Fruit fly (Drosophila melanogaster) whole organism, embryonic: ENCODE results near the gene CG33124.

Experiments
- Adf1 ChIP-seq: fragments of 200-800 bp; sonication (Bioruptor generic); IDR thresholded peaks from 2 replicates; pipeline ENCODE4 v1.3.6; 2022; ENCODE audit warnings: missing biosample characterization, missing genetic modification characterization
- CG10274 ChIP-seq: fragments of 200-800 bp; sonication (Bioruptor generic); optimal IDR thresholded peaks from 3 replicates; lab custom pipeline; 2017; ENCODE audit warnings: missing biosample characterization, mild to moderate bottlenecking, missing genetic modification characterization
- CG10565 ChIP-seq: fragments of 200-800 bp; sonication (Bioruptor generic); optimal IDR thresholded peaks from 3 replicates; lab custom pipeline; 2016; ENCODE audit warnings: missing biosample characterization, mild to moderate bottlenecking, missing genetic modification characterization
- CG11085 ChIP-seq: fragments of 200-800 bp; sonication (Bioruptor generic); IDR thresholded peaks from 2 replicates; pipeline ENCODE4 v1.3.6; 2022; ENCODE audit warnings: missing biosample characterization, missing genetic modification characterization
- CG11695 ChIP-seq: fragments of 200-800 bp; sonication (Bioruptor generic); IDR thresholded peaks from 3 replicates; pipeline ENCODE4 v1.3.6; 2022; ENCODE audit warnings: missing biosample characterization, missing genetic modification characterization
- CG12659 ChIP-seq: fragments of 200-800 bp; sonication (Bioruptor generic); optimal IDR thresholded peaks from 3 replicates; lab custom pipeline; 2017; ENCODE audit warnings: mild to moderate bottlenecking, missing biosample characterization, missing genetic modification reagents, missing genetic modification characterization
- CG13296 ChIP-seq: fragments of 200-800 bp; sonication (Bioruptor generic); optimal IDR thresholded peaks from 3 replicates; lab custom pipeline; 2018; ENCODE audit warnings: missing biosample characterization, mild to moderate bottlenecking, missing genetic modification characterization
- CG13424 ChIP-seq: fragments of 200-800 bp; sonication (Bioruptor generic); optimal IDR thresholded peaks from 2 replicates; lab custom pipeline; 2019; ENCODE audit warnings: missing biosample characterization, mild to moderate bottlenecking, missing genetic modification characterization, moderate library complexity
- CG14441 ChIP-seq: fragments of 200-800 bp; sonication (Bioruptor generic); IDR thresholded peaks from 2 replicates; pipeline ENCODE4 v1.3.6; 2022; ENCODE audit warnings: missing biosample characterization, missing genetic modification characterization
- CG16863 ChIP-seq: fragments of 200-800 bp; sonication (Bioruptor generic); optimal IDR thresholded peaks from 3 replicates; lab custom pipeline; 2016; ENCODE audit warnings: missing biosample characterization, missing genetic modification characterization
- CG17361 ChIP-seq: fragments of 200-800 bp; sonication (Bioruptor generic); IDR thresholded peaks from 3 replicates; pipeline ENCODE4 v1.3.6; 2022; ENCODE audit warnings: missing biosample characterization, missing genetic modification characterization
- CG1792 ChIP-seq: fragments of 200-800 bp; sonication (Bioruptor generic); optimal IDR thresholded peaks from 2 replicates; lab custom pipeline; 2016; ENCODE audit warnings: missing biosample characterization, missing genetic modification characterization
- CG30020 ChIP-seq: fragments of 200-800 bp; optimal IDR thresholded peaks from 2 replicates; lab custom pipeline; 2019; ENCODE audit warnings: missing biosample characterization, mild to moderate bottlenecking, missing genetic modification characterization, moderate library complexity
- CG3065 ChIP-seq: fragments of 200-800 bp; sonication (Bioruptor generic); optimal IDR thresholded peaks from 2 replicates; lab custom pipeline; 2016; ENCODE audit warnings: missing biosample characterization, missing genetic modification characterization
- CG6175 ChIP-seq: fragments of 200-800 bp; sonication (Bioruptor generic); IDR thresholded peaks from 3 replicates; pipeline ENCODE4 v1.3.6; 2022; ENCODE audit warnings: missing biosample characterization, missing genetic modification characterization
- CG6791 ChIP-seq: fragments of 200-800 bp; sonication (Bioruptor generic); IDR thresholded peaks from 3 replicates; pipeline ENCODE4 v1.3.6; 2022; ENCODE audit warnings: missing biosample characterization, missing genetic modification characterization; ENCODE audit not compliant: partially characterized antibody
- CG9609 ChIP-seq: fragments of 200-800 bp; sonication (Bioruptor generic); optimal IDR thresholded peaks from 3 replicates; lab custom pipeline; 2016; ENCODE audit warnings: missing biosample characterization, missing genetic modification characterization
- CG9797 ChIP-seq: fragments of 200-800 bp; sonication (Bioruptor generic); optimal IDR thresholded peaks from 3 replicates; lab custom pipeline; 2018; ENCODE audit warnings: missing biosample characterization, mild to moderate bottlenecking, missing genetic modification characterization
- CG9876 ChIP-seq: fragments of 200-800 bp; sonication (Bioruptor generic); optimal IDR thresholded peaks from 2 replicates; lab custom pipeline; 2016; ENCODE audit warnings: missing biosample characterization, missing genetic modification characterization
- CHES-1-like ChIP-seq: fragments of 200-800 bp; sonication (Bioruptor generic); optimal IDR thresholded peaks from 2 replicates; lab custom pipeline; 2016; ENCODE audit warnings: missing biosample characterization, missing genetic modification characterization
- CTCF ChIP-seq: fragments of 200-800 bp; sonication (Bioruptor generic); optimal IDR thresholded peaks from 2 replicates; lab custom pipeline; 2017; ENCODE audit warnings: missing biosample characterization, mild to moderate bottlenecking, missing genetic modification characterization, moderate library complexity
- Camta ChIP-seq: fragments of 200-800 bp; sonication (Bioruptor generic); optimal IDR thresholded peaks from 2 replicates; lab custom pipeline; 2016; ENCODE audit warnings: missing biosample characterization, missing genetic modification characterization
- CkIIα-i1 ChIP-seq: fragments of 200-800 bp; sonication (Bioruptor generic); IDR thresholded peaks from 2 replicates; pipeline ENCODE4 v1.3.6; 2022; ENCODE audit warnings: missing biosample characterization, missing genetic modification characterization
- E2f2 ChIP-seq: fragments of 200-800 bp; sonication (Bioruptor generic); IDR thresholded peaks from 2 replicates; pipeline ENCODE4 v1.3.6; 2022; ENCODE audit warnings: missing biosample characterization, missing genetic modification characterization
- Hmr ChIP-seq: fragments of 200-800 bp; sonication (Bioruptor generic); optimal IDR thresholded peaks from 3 replicates; lab custom pipeline; 2017; ENCODE audit warnings: mild to moderate bottlenecking, missing biosample characterization, missing genetic modification reagents, missing genetic modification characterization
- Hmx ChIP-seq: fragments of 200-800 bp; sonication (Bioruptor generic); optimal IDR thresholded peaks from 2 replicates; lab custom pipeline; 2016; ENCODE audit warnings: missing biosample characterization, missing genetic modification characterization
- NC2α ChIP-seq: fragments of 200-800 bp; sonication (Bioruptor generic); optimal IDR thresholded peaks from 2 replicates; lab custom pipeline; 2016; ENCODE audit warnings: missing biosample characterization, missing genetic modification characterization
- Oli ChIP-seq: fragments of 200-800 bp; sonication (Bioruptor generic); optimal IDR thresholded peaks from 2 replicates; lab custom pipeline; 2018; ENCODE audit warnings: missing biosample characterization, mild to moderate bottlenecking, missing genetic modification characterization, moderate library complexity
- Rfx ChIP-seq: fragments of 200-800 bp; sonication (Bioruptor generic); IDR thresholded peaks from 2 replicates; pipeline ENCODE4 v1.3.6; 2022; ENCODE audit warnings: missing biosample characterization, missing genetic modification characterization
- Sox102F ChIP-seq: fragments of 200-800 bp; sonication (Bioruptor generic); optimal IDR thresholded peaks from 2 replicates; lab custom pipeline; 2018; ENCODE audit warnings: missing biosample characterization, mild to moderate bottlenecking, missing genetic modification characterization, moderate library complexity
- Sry-β ChIP-seq: fragments of 200-800 bp; sonication (Bioruptor generic); optimal IDR thresholded peaks from 2 replicates; lab custom pipeline; 2018; ENCODE audit warnings: missing biosample characterization, mild to moderate bottlenecking, missing genetic modification characterization, moderate library complexity
- Xrp1 ChIP-seq: fragments of 200-800 bp; sonication (Bioruptor generic); IDR thresholded peaks from 2 replicates; pipeline ENCODE4 v1.3.6; 2022; ENCODE audit warnings: missing biosample characterization, missing genetic modification characterization
- YL-1 ChIP-seq: fragments of 200-800 bp; sonication (Bioruptor generic); optimal IDR thresholded peaks from 3 replicates; lab custom pipeline; 2017; ENCODE audit warnings: missing biosample characterization, mild to moderate bottlenecking, missing genetic modification characterization
- abd-A ChIP-seq: fragments of 200-800 bp; sonication (Bioruptor generic); optimal IDR thresholded peaks from 3 replicates; lab custom pipeline; 2019; ENCODE audit warnings: missing biosample characterization, mild to moderate bottlenecking, missing genetic modification characterization, moderate library complexity
- cg ChIP-seq: fragments of 200-800 bp; sonication (Bioruptor generic); optimal IDR thresholded peaks from 3 replicates; lab custom pipeline; 2019; ENCODE audit warnings: missing biosample characterization, mild to moderate bottlenecking, missing genetic modification characterization, moderate library complexity
- chn ChIP-seq: fragments of 200-800 bp; sonication (Bioruptor generic); optimal IDR thresholded peaks from 2 replicates; lab custom pipeline; 2016; ENCODE audit warnings: missing biosample characterization, missing genetic modification characterization
- cwo ChIP-seq: fragments of 200-800 bp; sonication (Bioruptor generic); optimal IDR thresholded peaks from 3 replicates; lab custom pipeline; 2017; ENCODE audit warnings: missing biosample characterization, missing genetic modification characterization, mild to moderate bottlenecking, moderate library complexity, missing genetic modification reagents
- dmrt99B ChIP-seq: fragments of 200-800 bp; sonication (Bioruptor generic); optimal IDR thresholded peaks from 2 replicates; lab custom pipeline; 2018; ENCODE audit warnings: missing biosample characterization, mild to moderate bottlenecking, missing genetic modification characterization, moderate library complexity
- ems ChIP-seq: fragments of 200-800 bp; sonication (Bioruptor generic); optimal IDR thresholded peaks from 3 replicates; lab custom pipeline; 2016; ENCODE audit warnings: missing biosample characterization, missing genetic modification characterization
- esg ChIP-seq: fragments of 200-800 bp; sonication (Bioruptor generic); conservative IDR thresholded peaks from 2 replicates; pipeline ENCODE4 v1.3.6; 2022; ENCODE audit warnings: missing biosample characterization, missing genetic modification characterization
- fd3F ChIP-seq: fragments of 200-800 bp; sonication (Bioruptor generic); optimal IDR thresholded peaks from 2 replicates; lab custom pipeline; 2018; ENCODE audit warnings: missing biosample characterization, mild to moderate bottlenecking, missing genetic modification characterization, moderate library complexity
- gce ChIP-seq: fragments of 200-800 bp; sonication (Bioruptor generic); IDR thresholded peaks from 3 replicates; pipeline ENCODE4 v1.3.6; 2022; ENCODE audit warnings: missing biosample characterization, missing genetic modification characterization
- lola ChIP-seq, 3 experiments: fragments of >200 bp in 2 of 3; fragments of 200-800 bp in 1 of 3; sonication (Bioruptor generic) in 1 of 3; optimal IDR thresholded peaks; 2 replicates each; lab custom pipeline; 2017 to 2019; ENCODE audit warnings: missing biosample characterization in 3 of 3, missing genetic modification characterization in 3 of 3, mild to moderate bottlenecking in 1 of 3, moderate library complexity in 1 of 3
- otp ChIP-seq: fragments of 200-800 bp; sonication (Bioruptor generic); IDR thresholded peaks from 3 replicates; pipeline ENCODE4, ENCODE4 v1.3.6; 2022; ENCODE audit warnings: missing biosample characterization, missing genetic modification characterization
- pita ChIP-seq: fragments of 200-800 bp; sonication (Bioruptor generic); optimal IDR thresholded peaks from 2 replicates; lab custom pipeline; 2017; ENCODE audit warnings: missing biosample characterization, mild to moderate bottlenecking, missing genetic modification characterization
- schlank ChIP-seq: fragments of 200-800 bp; sonication (Bioruptor generic); optimal IDR thresholded peaks from 2 replicates; lab custom pipeline; 2018; ENCODE audit warnings: missing biosample characterization, mild to moderate bottlenecking, missing genetic modification characterization
- tgo ChIP-seq: fragments of 200-800 bp; sonication (Bioruptor generic); IDR thresholded peaks from 3 replicates; pipeline ENCODE4 v1.3.6; 2022; ENCODE audit warnings: missing biosample characterization, missing genetic modification characterization
- ttk ChIP-seq: fragments of 200-800 bp; sonication (Bioruptor generic); IDR thresholded peaks from 2 replicates; pipeline ENCODE4 v2.1.2; 2022; ENCODE audit warnings: missing biosample characterization, missing genetic modification characterization
- twi ChIP-seq: fragments of 200-800 bp; optimal IDR thresholded peaks from 2 replicates; lab custom pipeline; 2019; ENCODE audit warnings: missing biosample characterization, mild to moderate bottlenecking, missing genetic modification characterization, moderate library complexity
- wor ChIP-seq: fragments of 200-800 bp; sonication (Bioruptor generic); IDR thresholded peaks from 2 replicates; pipeline ENCODE4 v1.3.6; 2022; ENCODE audit warnings: missing biosample characterization, missing genetic modification characterization

Gene CG33124

DNA sequence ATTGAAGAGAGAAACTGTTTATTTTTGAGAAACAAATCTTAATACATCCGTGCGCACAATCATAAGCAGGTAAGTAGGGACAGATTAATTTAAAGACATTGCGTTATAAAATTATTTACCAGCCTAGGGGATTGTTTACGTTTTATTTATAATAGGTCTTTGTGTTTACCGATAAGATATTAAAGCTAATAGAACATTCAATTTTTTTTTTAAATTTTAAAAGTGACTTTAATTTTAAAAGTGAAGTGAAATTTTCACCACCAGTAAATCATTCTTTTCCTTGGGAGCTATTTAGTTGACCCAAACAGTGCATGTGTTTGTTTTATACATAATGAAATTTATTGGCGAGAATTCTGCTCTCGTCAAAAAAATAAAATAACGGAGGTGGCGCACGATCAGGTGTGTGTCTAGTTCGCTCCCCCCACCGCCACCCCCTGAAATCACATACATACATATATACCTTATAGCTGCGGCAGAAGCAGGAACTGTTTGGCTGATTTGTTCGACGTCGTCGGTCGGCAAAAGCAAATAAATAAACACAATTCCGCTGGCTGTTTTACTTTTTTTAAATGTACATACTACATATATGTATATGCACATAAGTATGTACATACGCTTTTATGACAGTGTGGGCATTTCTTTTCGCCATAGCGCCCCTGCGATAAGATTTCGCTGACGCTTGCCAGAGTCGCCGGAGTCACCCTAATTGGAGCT, 32.8 kb downstream of the CG33124 start (continued):
- TF ChIP-seq E2f2 (GFP tag; lab: Robert Waterston, UW) (peak; percentile 37; the same call in 1 of the 2 replicates), Oli (tag; lab: Kevin White, UChicago) (peak; percentile 65), CG16863 (GFP tag; lab: Kevin White, UChicago) (no peak), CHES-1-like (GFP tag; lab: Kevin White, UChicago) (no peak), NC2α (GFP tag; lab: Kevin White, UChicago) (no peak), otp (GFP tag; lab: Robert Waterston, UW) (no peak), ttk (GFP tag; lab: Robert Waterston, UW) (no peak), CG12659 (GFP tag; lab: Kevin White, UChicago) (peak; percentile 67), CG6175 (GFP tag; lab: Robert Waterston, UW) (0 out of 3 replicates have a peak, but pooled peaks have one; percentile 48), twi (tag; lab: Kevin White, UChicago) (no peak), Rfx (GFP tag; lab: Robert Waterston, UW) (no peak; the same call in none of the 2 replicates), CG1792 (GFP tag; lab: Kevin White, UChicago) (no peak), CG11695 (GFP tag; lab: Robert Waterston, UW) (peak; percentile 68; the same call in 2 of the 3 replicates), cwo (GFP tag; lab: Kevin White, UChicago) (peak; percentile 68), gce (GFP tag; lab: Robert Waterston, UW) (no peak), CTCF (GFP tag; lab: Kevin White, UChicago) (no peak), Sry-β (no peak), wor (GFP tag; lab: Robert Waterston, UW) (0 out of 2 replicates have a peak, but pooled peaks have one; percentile 28), pita (no peak), Hmx (GFP tag; lab: Kevin White, UChicago) (no peak), CG11085 (GFP tag; lab: Robert Waterston, UW) (no peak), CG9876 (GFP tag; lab: Kevin White, UChicago) (no peak), Hmr (GFP tag; lab: Kevin White, UChicago) (peak; percentile 73), Camta (GFP tag; lab: Kevin White, UChicago) (no peak), cg (GFP tag; lab: Kevin White, UChicago) (no peak), lola (GFP tag; optimal IDR thresholded peaks at IDR 0.05; lab: Kevin White, UChicago) (no peak), CG14441 (GFP tag; lab: Robert Waterston, UW) (peak; percentile 27; the same call in 1 of the 2 replicates), ems (no peak), CG10274 (GFP tag; lab: Kevin White, UChicago) (no peak), CG9609 (GFP tag; lab: Kevin White, UChicago) (no peak), abd-A (tag; lab: Kevin White, UChicago) (no peak), CG13296 (GFP tag; lab: Kevin White, UChicago) (peak; percentile 68), Sox102F (peak; percentile 50), CG30020 (no peak), fd3F (GFP tag; lab: Kevin White, UChicago) (peak; percentile 33), dmrt99B (tag; lab: Kevin White, UChicago) (peak; percentile 52), chn (GFP tag; lab: Kevin White, UChicago) (no peak), Xrp1 (GFP tag; lab: Robert Waterston, UW) (peak; percentile 25; the same call in 1 of the 2 replicates), CkIIα-i1 (GFP tag; lab: Robert Waterston, UW) (no peak), CG3065 (GFP tag; lab: Kevin White, UChicago) (no peak), tgo (GFP tag; lab: Robert Waterston, UW) (no peak), CG17361 (GFP tag; lab: Robert Waterston, UW) (peak; percentile 62; the same call in 2 of the 3 replicates), schlank (no peak), YL-1 (GFP tag; lab: Kevin White, UChicago) (no peak), CG9797 (GFP tag; lab: Kevin White, UChicago) (no peak), esg (GFP tag; lab: Robert Waterston, UW) (no peak), CG13424 (peak; percentile 71), Adf1 (peak; percentile 59), CG6791 (GFP tag; lab: Robert Waterston, UW) (no peak), CG10565 (GFP tag; lab: Kevin White, UChicago) (no peak)
